Worm (Caenorhabditis elegans): ENCODE data around the gene taf-7.1.

Gene taf-7.1

DNA sequence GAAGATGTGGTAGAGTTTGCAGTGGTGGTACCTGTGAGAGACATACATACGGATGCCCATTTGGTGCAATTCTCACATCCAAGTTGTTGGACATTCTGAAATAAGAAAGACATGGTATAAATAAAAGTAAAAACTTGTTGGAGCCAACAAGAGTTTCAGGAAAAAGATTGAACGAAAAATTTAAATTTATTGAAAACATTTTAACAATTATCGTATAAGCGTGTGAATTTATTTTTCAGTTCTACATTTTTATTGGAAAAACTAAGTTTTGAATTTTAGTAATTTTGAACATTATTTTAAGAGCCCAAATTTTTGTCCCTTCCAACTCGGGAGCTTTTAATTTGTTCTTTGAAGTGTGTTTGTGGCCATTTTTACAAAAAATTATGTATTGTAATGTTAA lies 17.6 kb upstream of the taf-7.1 start, which contains the start of gene F54F7.8:
F54F7.8 (minus strand) TSS at position 101 of the 400 bp plus-strand sequence.
- TF ChIP-seq R02D3.7 (tag; optimal IDR thresholded peaks at IDR 0.05) = no peak
- no peak for TF ChIP-seq aly-2 (tag; optimal IDR thresholded peaks at IDR 0.05)
- no peak for TF ChIP-seq ceh-28 (tag; optimal IDR thresholded peaks at IDR 0.05)
- TF ChIP-seq fos-1 (tag; optimal IDR thresholded peaks at IDR 0.05) = no peak
- TF ChIP-seq nhr-23 (tag; optimal IDR thresholded peaks at IDR 0.05) = no peak
- TF ChIP-seq ZK546.5 (tag; optimal IDR thresholded peaks at IDR 0.05) = no peak
- no peak for TF ChIP-seq lin-15B (tag; optimal IDR thresholded peaks at IDR 0.05)
- TF ChIP-seq ceh-9 (tag; optimal IDR thresholded peaks at IDR 0.05) = no peak
- TF ChIP-seq skn-1 (tag; optimal IDR thresholded peaks at IDR 0.05) = no peak
- TF ChIP-seq nhr-43 (tag; optimal IDR thresholded peaks at IDR 0.05; ENCODE audit: poor library complexity, severe bottlenecking) = no peak

DNA sequence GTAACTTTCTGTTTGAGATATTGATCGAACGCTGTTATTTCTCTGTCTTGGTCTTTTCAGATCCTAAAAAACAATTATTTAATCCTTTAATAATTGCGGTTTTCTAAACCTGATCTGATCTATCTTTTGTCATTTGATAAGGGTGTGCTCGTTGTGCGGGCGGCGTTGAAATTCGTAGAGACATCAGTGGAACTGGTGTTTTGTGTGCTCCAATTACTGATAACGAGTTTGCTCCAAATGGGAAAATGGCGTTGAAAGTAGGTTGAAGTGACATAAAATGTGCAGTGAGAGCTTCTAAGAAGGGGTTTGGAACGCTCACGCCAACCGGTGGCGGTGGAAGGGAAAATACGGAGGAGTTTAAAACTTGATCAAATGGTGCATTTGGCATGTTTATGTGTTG lies 17.2 kb upstream of the taf-7.1 start:
- TF ChIP-seq elt-2 (tag; optimal IDR thresholded peaks at IDR 0.05) = peak; percentile 67
- no peak for TF ChIP-seq ceh-82 (tag; optimal IDR thresholded peaks at IDR 0.05)
- peak; percentile 56 for TF ChIP-seq pqm-1 (tag; optimal IDR thresholded peaks at IDR 0.05)

DNA sequence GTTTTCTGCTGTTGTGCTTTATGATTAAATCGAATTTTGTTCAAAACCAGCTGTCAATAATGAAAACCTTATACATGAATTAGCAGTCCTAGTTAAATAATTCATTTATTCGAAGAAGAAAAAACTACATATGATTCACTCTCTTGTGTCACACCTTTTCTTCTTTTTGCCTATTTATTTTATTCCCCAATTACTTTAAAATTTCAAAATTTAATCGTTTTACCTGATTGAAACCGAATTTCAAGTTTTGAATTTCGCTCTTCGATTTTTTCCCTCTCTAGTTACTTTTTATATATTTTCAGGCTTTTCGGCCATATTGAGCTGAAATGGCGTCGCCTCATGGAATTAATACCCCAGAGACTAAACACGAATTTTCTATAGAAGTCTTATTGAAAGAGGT lies 15.2 kb upstream of the taf-7.1 start, which contains the start of gene xtr-1:
xtr-1 (plus strand) TSS at position 301 of the 400 bp plus-strand sequence.
- TF ChIP-seq nhr-77 (tag; optimal IDR thresholded peaks at IDR 0.05) (no peak), egl-27 (tag; optimal IDR thresholded peaks at IDR 0.05) (no peak), ceh-16 (tag; optimal IDR thresholded peaks at IDR 0.05) (no peak), nhr-237 (tag; optimal IDR thresholded peaks at IDR 0.05) (no peak), nhr-23 (tag; optimal IDR thresholded peaks at IDR 0.05) (no peak), fos-1 (tag; optimal IDR thresholded peaks at IDR 0.05) (no peak), tbx-2 (tag; optimal IDR thresholded peaks at IDR 0.05) (no peak), lin-39 (tag; optimal IDR thresholded peaks at IDR 0.05) (no peak)

DNA sequence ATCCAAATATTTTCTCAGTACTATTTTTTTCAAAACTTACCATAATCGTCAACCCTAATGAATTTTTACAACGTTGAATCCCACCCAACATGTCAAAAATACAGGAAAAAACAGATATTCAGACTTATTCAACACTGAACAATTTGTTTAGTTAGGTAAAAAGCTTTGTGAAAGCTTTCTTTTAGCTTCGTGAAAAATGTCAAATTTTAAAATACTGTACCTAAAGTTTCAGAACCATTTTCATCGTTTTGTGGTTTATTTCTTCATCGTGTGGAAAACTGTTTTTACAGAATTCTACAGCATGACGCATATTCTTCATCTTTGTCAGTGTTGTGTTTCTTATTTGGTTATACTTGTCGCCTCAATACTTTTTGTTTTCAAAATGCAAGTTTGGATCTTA lies 13.3 kb upstream of the taf-7.1 start, which contains the start of gene F54F7.14:
F54F7.14 (plus strand) TSS at position 301 of the 400 bp plus-strand sequence.
- TF ChIP-seq jun-1 (tag; optimal IDR thresholded peaks at IDR 0.05) = no peak
- no peak for TF ChIP-seq elt-2 (tag; optimal IDR thresholded peaks at IDR 0.05)
- TF ChIP-seq hmg-11 (tag; optimal IDR thresholded peaks at IDR 0.05) = no peak
- no peak for TF ChIP-seq ztf-4 (tag; optimal IDR thresholded peaks at IDR 0.05)
- TF ChIP-seq elt-1 (tag; optimal IDR thresholded peaks at IDR 0.05) = no peak
- TF ChIP-seq nhr-77 (tag; optimal IDR thresholded peaks at IDR 0.05) = no peak
- no peak for TF ChIP-seq unc-39 (tag; optimal IDR thresholded peaks at IDR 0.05)
- TF ChIP-seq ceh-9 (tag; optimal IDR thresholded peaks at IDR 0.05) = no peak
- TF ChIP-seq daf-12 (tag; optimal IDR thresholded peaks at IDR 0.05) = no peak
- no peak for TF ChIP-seq ZK546.5 (tag; optimal IDR thresholded peaks at IDR 0.05)
- TF ChIP-seq nfya-1 (tag; optimal IDR thresholded peaks at IDR 0.05; ENCODE audit: insufficient read depth) = no peak
- TF ChIP-seq mdl-1 (tag; optimal IDR thresholded peaks at IDR 0.05) = no peak
- no peak for TF ChIP-seq lin-15B (tag; optimal IDR thresholded peaks at IDR 0.05)
- TF ChIP-seq nhr-237 (tag; optimal IDR thresholded peaks at IDR 0.05) = no peak
- no peak for TF ChIP-seq aly-2 (tag; optimal IDR thresholded peaks at IDR 0.05)
- no peak for TF ChIP-seq zag-1 (tag; optimal IDR thresholded peaks at IDR 0.05)
- no peak for TF ChIP-seq nhr-11 (tag; optimal IDR thresholded peaks at IDR 0.05)
- TF ChIP-seq fkh-2 (tag; optimal IDR thresholded peaks at IDR 0.05) = no peak
- TF ChIP-seq nhr-76 (tag; optimal IDR thresholded peaks at IDR 0.05) = no peak

DNA sequence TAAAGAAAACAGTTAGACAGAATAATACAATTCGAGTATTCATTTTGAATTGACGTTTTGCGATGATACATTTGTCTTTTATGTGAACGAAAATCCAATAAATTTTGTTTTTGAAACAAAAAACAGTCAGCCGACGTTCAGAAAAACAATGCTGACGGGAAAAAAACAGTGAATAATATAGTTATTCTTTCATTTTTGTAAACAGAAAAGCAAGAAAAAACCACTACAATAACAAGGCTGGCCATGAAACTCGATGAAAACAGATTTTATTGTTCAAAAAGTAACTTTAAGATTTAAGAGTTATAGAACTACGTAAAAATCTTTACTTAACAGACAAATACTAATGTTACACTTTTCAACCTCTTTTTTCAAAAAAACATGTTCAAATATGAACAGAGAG lies 12.8 kb upstream of the taf-7.1 start, which contains the start of gene F54F7.3:
F54F7.3 (minus strand) TSS at position 101 of the 400 bp plus-strand sequence.
- TF ChIP-seq egl-27 (tag; optimal IDR thresholded peaks at IDR 0.05) = no peak
- no peak for TF ChIP-seq sea-2 (GFP tag; optimal IDR thresholded peaks at IDR 0.05)
- no peak for TF ChIP-seq ceh-28 (tag; optimal IDR thresholded peaks at IDR 0.05)
- TF ChIP-seq snpc-4 (tag; optimal IDR thresholded peaks at IDR 0.05) = no peak
- TF ChIP-seq skn-1 (tag; optimal IDR thresholded peaks at IDR 0.05) = no peak
- no peak for TF ChIP-seq fos-1 (tag; optimal IDR thresholded peaks at IDR 0.05)
- TF ChIP-seq hmg-11 (tag; optimal IDR thresholded peaks at IDR 0.05) = no peak

DNA sequence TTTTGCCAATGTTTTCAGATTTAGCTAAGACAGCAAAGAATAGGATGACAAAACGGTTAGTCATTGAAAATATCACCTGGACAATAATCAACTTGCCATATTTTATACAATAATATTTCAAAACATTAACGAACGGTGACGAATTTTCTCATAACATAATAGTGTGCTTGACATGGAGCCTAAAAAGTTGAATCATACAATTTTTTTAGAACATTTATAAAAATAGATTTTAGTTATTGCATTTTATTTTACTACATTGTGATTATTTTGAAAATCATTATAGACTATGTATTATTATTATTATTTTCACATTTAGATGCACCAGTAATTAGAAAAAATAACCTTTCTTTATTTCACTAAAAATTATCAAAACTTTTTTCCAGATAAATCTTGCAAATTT lies 11.3 kb upstream of the taf-7.1 start, which contains the start of gene F54F7.9:
F54F7.9 (minus strand) TSS at position 101 of the 400 bp plus-strand sequence.
- TF ChIP-seq pha-4 (tag; optimal IDR thresholded peaks at IDR 0.05) = no peak
- no peak for TF ChIP-seq fkh-10 (GFP tag; optimal IDR thresholded peaks at IDR 0.05)
- no peak for TF ChIP-seq unc-62 (GFP tag; optimal IDR thresholded peaks at IDR 0.05)
- no peak for TF ChIP-seq mml-1 (tag; optimal IDR thresholded peaks at IDR 0.05)
- TF ChIP-seq aly-2 (tag; optimal IDR thresholded peaks at IDR 0.05) = no peak
- TF ChIP-seq sea-2 (GFP tag; optimal IDR thresholded peaks at IDR 0.05) = no peak
- TF ChIP-seq nhr-23 (tag; optimal IDR thresholded peaks at IDR 0.05) = no peak
- TF ChIP-seq ceh-82 (tag; optimal IDR thresholded peaks at IDR 0.05) = no peak
- no peak for TF ChIP-seq daf-12 (tag; optimal IDR thresholded peaks at IDR 0.05)
- TF ChIP-seq nhr-76 (tag; optimal IDR thresholded peaks at IDR 0.05) = no peak
- TF ChIP-seq mdl-1 (tag; optimal IDR thresholded peaks at IDR 0.05) = no peak
- no peak for TF ChIP-seq nhr-67 (tag; optimal IDR thresholded peaks at IDR 0.05)
- no peak for TF ChIP-seq ztf-4 (tag; optimal IDR thresholded peaks at IDR 0.05)
- no peak for TF ChIP-seq lsy-12 (tag; optimal IDR thresholded peaks at IDR 0.05)
- TF ChIP-seq nhr-237 (tag; optimal IDR thresholded peaks at IDR 0.05) = no peak
- no peak for TF ChIP-seq egl-27 (tag; optimal IDR thresholded peaks at IDR 0.05)

All from whole organism, L3 larva.